Worm (Caenorhabditis elegans): ENCODE measurements around the gene R74.8.

R74.8 gene

DNA sequence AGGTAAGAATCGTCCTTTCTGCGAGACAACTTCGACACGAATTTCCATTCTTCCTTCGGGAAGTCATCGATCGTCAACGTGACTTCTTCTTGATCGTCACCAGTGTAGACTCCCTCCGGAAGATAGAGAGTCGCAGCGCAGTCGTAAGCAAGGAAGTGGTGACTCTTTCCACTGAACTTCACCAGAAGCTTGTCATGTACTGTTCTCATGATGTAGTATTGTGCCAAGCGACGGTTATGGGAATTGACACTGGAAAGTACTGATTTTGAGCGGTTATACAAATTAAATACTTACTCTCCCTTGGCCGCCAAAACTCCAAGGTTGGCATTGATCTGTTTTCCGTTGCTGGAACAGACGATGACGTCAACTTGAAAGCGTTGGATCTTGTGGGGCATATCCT is 30.6 kb upstream of the R74.8 start:
- TF ChIP-seq flh-1 (GFP tag; optimal IDR thresholded peaks at IDR 0.05): no peak
- TF ChIP-seq unc-62 (GFP tag; optimal IDR thresholded peaks at IDR 0.05): no peak
- TF ChIP-seq snpc-4 (tag; optimal IDR thresholded peaks at IDR 0.05): no peak

DNA sequence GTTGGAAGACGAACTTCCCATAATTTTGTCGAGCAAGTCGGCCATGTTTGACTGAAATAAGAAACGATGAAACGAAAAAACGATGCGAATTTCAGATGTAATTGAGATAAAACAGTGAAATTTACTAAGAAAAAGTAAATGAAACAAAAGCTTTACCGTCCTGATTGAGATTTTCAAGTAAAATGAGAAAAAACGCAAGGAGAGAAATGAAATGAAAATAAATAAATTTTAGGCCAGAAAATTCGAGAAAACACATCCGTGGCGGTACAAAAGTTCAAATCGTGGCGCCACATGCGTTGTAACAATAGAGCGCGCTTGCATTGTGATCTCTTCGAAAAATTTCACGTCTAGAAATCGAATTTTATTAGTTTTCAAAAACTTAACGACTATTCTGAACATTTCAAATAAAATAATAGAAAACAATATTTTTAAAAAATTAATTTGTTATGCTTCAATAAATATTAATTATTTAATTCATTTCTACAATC is 29.9 kb upstream of the R74.8 start, which contains the start of the genes hrde-1 and C16C10.13:
hrde-1 (minus strand) TSS at position 51 of the 488 bp plus-strand sequence.
C16C10.13 (plus strand) TSS at position 332 of the 488 bp plus-strand sequence.
- no peak for TF ChIP-seq unc-120 (tag; optimal IDR thresholded peaks at IDR 0.05; ENCODE audit: poor library complexity, severe bottlenecking)
- no peak for TF ChIP-seq nhr-2 (tag; optimal IDR thresholded peaks at IDR 0.05)
- no peak for TF ChIP-seq blmp-1 (tag; optimal IDR thresholded peaks at IDR 0.05)
- TF ChIP-seq nhr-28 (tag; optimal IDR thresholded peaks at IDR 0.05): no peak
- no peak for TF ChIP-seq mls-2 (tag; optimal IDR thresholded peaks at IDR 0.05)
- no peak for TF ChIP-seq ceh-83 (GFP tag; optimal IDR thresholded peaks at IDR 0.05)
- TF ChIP-seq cnd-1 (tag; optimal IDR thresholded peaks at IDR 0.05): no peak
- no peak for TF ChIP-seq ces-1 (GFP tag; optimal IDR thresholded peaks at IDR 0.05)
- TF ChIP-seq M03D4.4 (tag; optimal IDR thresholded peaks at IDR 0.05): no peak
- TF ChIP-seq flh-1 (GFP tag; optimal IDR thresholded peaks at IDR 0.05): no peak
- no peak for TF ChIP-seq tbx-8 (GFP tag; optimal IDR thresholded peaks at IDR 0.05)
- TF ChIP-seq ceh-43 (GFP tag; optimal IDR thresholded peaks at IDR 0.05): no peak
- no peak for TF ChIP-seq mep-1 (tag; optimal IDR thresholded peaks at IDR 0.05)
- TF ChIP-seq bed-3 (GFP tag; optimal IDR thresholded peaks at IDR 0.05): no peak
- TF ChIP-seq pha-4 (tag; optimal IDR thresholded peaks at IDR 0.05): no peak
- TF ChIP-seq snpc-4 (tag; optimal IDR thresholded peaks at IDR 0.05): no peak

DNA sequence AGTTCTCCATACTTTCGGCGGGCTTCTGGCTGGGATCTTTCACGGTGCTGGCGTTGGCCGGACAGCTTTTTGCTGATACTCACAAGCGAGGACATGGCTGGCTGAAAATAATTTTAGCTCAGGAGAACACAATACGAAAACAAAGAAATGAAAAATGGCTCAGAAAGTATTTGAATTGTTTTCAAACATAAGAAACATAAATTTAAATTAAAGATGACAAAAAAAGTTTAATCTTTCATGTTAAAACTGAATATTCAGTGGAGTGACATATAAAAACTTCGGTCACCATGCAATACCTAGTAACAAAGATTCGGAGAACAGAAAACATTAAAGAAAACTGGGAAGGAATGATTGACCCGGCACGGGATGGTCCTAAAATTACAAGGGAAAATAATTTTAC is 27.5 kb upstream of the R74.8 start, which contains the start of gene C16C10.2:
C16C10.2 (minus strand) TSS at position 101 of the 400 bp plus-strand sequence.
- TF ChIP-seq ceh-43 (GFP tag; optimal IDR thresholded peaks at IDR 0.05) (no peak), mep-1 (tag; optimal IDR thresholded peaks at IDR 0.05) (no peak), elt-1 (tag; optimal IDR thresholded peaks at IDR 0.05; ENCODE audit: borderline replicate concordance, insufficient read depth) (no peak), nhr-28 (tag; optimal IDR thresholded peaks at IDR 0.05) (no peak), M03D4.4 (tag; optimal IDR thresholded peaks at IDR 0.05) (no peak), sptf-1 (tag; optimal IDR thresholded peaks at IDR 0.05) (no peak), hlh-1 (tag; optimal IDR thresholded peaks at IDR 0.05) (no peak), zip-8 (tag; optimal IDR thresholded peaks at IDR 0.05) (no peak), ceh-39 (tag; optimal IDR thresholded peaks at IDR 0.05) (no peak), lin-32 (GFP tag; optimal IDR thresholded peaks at IDR 0.05) (no peak)

DNA sequence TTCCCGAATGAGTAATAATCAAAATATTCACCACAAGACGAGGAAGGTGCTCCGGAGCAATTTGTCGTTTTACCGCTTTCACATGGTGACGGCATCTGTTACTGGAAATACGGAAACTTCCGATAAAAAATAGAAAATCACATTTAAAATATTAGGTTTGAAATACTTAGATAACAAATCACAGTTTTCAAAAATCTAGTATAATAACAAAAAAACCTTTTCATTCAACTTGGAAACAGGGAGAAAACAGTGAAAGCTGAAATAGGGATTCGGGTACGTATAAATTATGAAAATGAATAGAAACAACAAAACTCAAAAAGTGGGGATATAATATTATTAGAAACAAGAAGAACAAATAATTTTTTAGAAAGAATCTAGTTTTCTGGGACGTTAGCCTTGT is 24.7 kb upstream of the R74.8 start, which contains the start of gene C16C10.1:
C16C10.1 (minus strand) TSS at position 101 of the 400 bp plus-strand sequence.
- TF ChIP-seq drap-1 (GFP tag; optimal IDR thresholded peaks at IDR 0.05) (no peak), nhr-12 (tag; optimal IDR thresholded peaks at IDR 0.05) (no peak), ceh-83 (GFP tag; optimal IDR thresholded peaks at IDR 0.05) (no peak), lin-13 (tag; optimal IDR thresholded peaks at IDR 0.05) (no peak), tbx-8 (GFP tag; optimal IDR thresholded peaks at IDR 0.05) (no peak), ces-1 (GFP tag; optimal IDR thresholded peaks at IDR 0.05) (no peak)

DNA sequence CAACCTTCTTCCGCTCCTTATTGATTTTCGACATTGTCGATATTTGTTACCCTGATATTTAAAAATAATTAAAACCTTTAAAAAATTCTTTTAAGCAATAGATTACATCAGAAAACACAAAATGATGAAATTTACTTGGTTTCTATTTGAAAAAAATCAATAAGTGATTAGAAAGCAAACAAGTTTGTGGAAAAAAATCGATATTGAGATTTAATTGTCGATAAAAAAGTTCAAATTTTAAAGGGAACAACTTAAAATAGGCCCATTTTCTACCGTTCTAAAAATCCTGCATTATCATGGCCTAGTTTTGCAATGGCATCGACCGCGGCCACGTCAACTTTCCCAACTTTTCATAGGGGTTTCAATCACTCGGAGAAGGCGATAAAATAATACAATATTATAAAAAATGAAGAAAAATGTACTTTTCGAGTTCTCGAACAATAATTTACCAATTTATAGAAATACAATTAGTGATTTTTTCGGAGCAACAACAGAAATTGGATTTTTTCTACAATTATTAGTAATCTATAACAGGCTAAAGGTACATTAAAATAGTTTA is 19.2 kb upstream of the R74.8 start, which contains the start of gene lars-1:
lars-1 (minus strand) TSS at position 51 of the 559 bp plus-strand sequence.
- TF ChIP-seq pha-4 (tag; optimal IDR thresholded peaks at IDR 0.05) (no peak), unc-120 (tag; optimal IDR thresholded peaks at IDR 0.05; ENCODE audit: poor library complexity, severe bottlenecking) (no peak), zip-8 (tag; optimal IDR thresholded peaks at IDR 0.05) (no peak), ceh-43 (GFP tag; optimal IDR thresholded peaks at IDR 0.05) (no peak), tbx-8 (GFP tag; optimal IDR thresholded peaks at IDR 0.05) (no peak), mls-2 (tag; optimal IDR thresholded peaks at IDR 0.05) (no peak), blmp-1 (tag; optimal IDR thresholded peaks at IDR 0.05) (no peak), unc-39 (tag; optimal IDR thresholded peaks at IDR 0.05) (no peak), M03D4.4 (tag; optimal IDR thresholded peaks at IDR 0.05) (no peak), unc-62 (GFP tag; optimal IDR thresholded peaks at IDR 0.05) (no peak), sptf-1 (tag; optimal IDR thresholded peaks at IDR 0.05) (no peak), ces-1 (GFP tag; optimal IDR thresholded peaks at IDR 0.05) (no peak), ham-2 (GFP tag; optimal IDR thresholded peaks at IDR 0.05) (no peak), nhr-237 (tag; optimal IDR thresholded peaks at IDR 0.05) (no peak), flh-1 (GFP tag; optimal IDR thresholded peaks at IDR 0.05) (no peak), mep-1 (tag; optimal IDR thresholded peaks at IDR 0.05) (no peak), hlh-1 (tag; optimal IDR thresholded peaks at IDR 0.05) (no peak), cnd-1 (tag; optimal IDR thresholded peaks at IDR 0.05) (no peak), ceh-83 (GFP tag; optimal IDR thresholded peaks at IDR 0.05) (no peak), nhr-2 (tag; optimal IDR thresholded peaks at IDR 0.05) (no peak)

All from whole organism, mixed stage, embryonic.